Fruit fly (Drosophila melanogaster) whole organism, prepupa: ENCODE measurements around the gene TrxT.

Experiments used
- Blimp-1 ChIP-seq: fragments of 200-800 bp; sonication (Bioruptor generic); optimal IDR thresholded peaks from 3 replicates; lab custom pipeline; 2017; ENCODE audit warnings: missing biosample characterization, missing genetic modification characterization, mild to moderate bottlenecking, moderate library complexity, missing genetic modification reagents
- CG10631 ChIP-seq: fragments of 200-800 bp; sonication (Bioruptor generic); optimal IDR thresholded peaks from 2 replicates; lab custom pipeline; 2016; ENCODE audit warnings: missing biosample characterization, missing genetic modification characterization
- CG10669 ChIP-seq: fragments of 200-800 bp; sonication (Bioruptor generic); optimal IDR thresholded peaks from 3 replicates; lab custom pipeline; 2018; ENCODE audit warnings: missing biosample characterization, mild to moderate bottlenecking, missing genetic modification characterization, moderate library complexity
- CG11294 ChIP-seq: fragments of 200-800 bp; sonication (Bioruptor generic); IDR thresholded peaks from 2 replicates; pipeline ENCODE4 v1.3.6; 2022; ENCODE audit warnings: missing biosample characterization, missing genetic modification characterization
- CG11762 ChIP-seq: fragments of 200-800 bp; sonication (Bioruptor generic); optimal IDR thresholded peaks from 3 replicates; lab custom pipeline; 2016; ENCODE audit warnings: missing biosample characterization, missing genetic modification characterization; ENCODE audit not compliant: insufficient read depth
- CG11902 ChIP-seq: fragments of 200-800 bp; sonication (Bioruptor generic); optimal IDR thresholded peaks from 3 replicates; lab custom pipeline; 2016; ENCODE audit warnings: missing biosample characterization, missing genetic modification characterization
- CG15336 ChIP-seq: fragments of 200-800 bp; sonication (Bioruptor generic); IDR thresholded peaks from 2 replicates; pipeline ENCODE4 v1.3.6; 2022; ENCODE audit warnings: missing biosample characterization, missing genetic modification characterization
- CG1621 ChIP-seq: fragments of 200-800 bp; sonication (Bioruptor generic); optimal IDR thresholded peaks from 3 replicates; lab custom pipeline; 2018; ENCODE audit warnings: missing biosample characterization, mild to moderate bottlenecking, missing genetic modification characterization
- CG16779 ChIP-seq: fragments of 200-800 bp; sonication (Bioruptor generic); optimal IDR thresholded peaks from 3 replicates; lab custom pipeline; 2017; ENCODE audit warnings: missing biosample characterization, mild to moderate bottlenecking, missing genetic modification characterization
- CG3032 ChIP-seq: fragments of 200-800 bp; optimal IDR thresholded peaks from 2 replicates; lab custom pipeline; 2019; ENCODE audit warnings: missing biosample characterization, mild to moderate bottlenecking, missing genetic modification characterization, moderate library complexity
- CG32006 ChIP-seq: fragments of 200-800 bp; sonication (Bioruptor generic); optimal IDR thresholded peaks from 3 replicates; lab custom pipeline; 2017; ENCODE audit warnings: missing biosample characterization, mild to moderate bottlenecking, missing genetic modification characterization
- CG34406 ChIP-seq: fragments of 200-800 bp; sonication (Bioruptor generic); optimal IDR thresholded peaks from 3 replicates; lab custom pipeline; 2016; ENCODE audit warnings: missing biosample characterization, missing genetic modification characterization
- CG4318 ChIP-seq: fragments of 200-800 bp; sonication (Bioruptor generic); optimal IDR thresholded peaks from 3 replicates; lab custom pipeline; 2017; ENCODE audit warnings: missing biosample characterization, mild to moderate bottlenecking, missing genetic modification characterization
- CG6792 ChIP-seq: fragments of 200-800 bp; sonication (Bioruptor generic); optimal IDR thresholded peaks from 3 replicates; lab custom pipeline; 2016; ENCODE audit warnings: missing biosample characterization, missing genetic modification characterization
- CG6808 ChIP-seq: fragments of 200-800 bp; sonication (Bioruptor generic); optimal IDR thresholded peaks from 3 replicates; lab custom pipeline; 2017; ENCODE audit warnings: missing biosample characterization, missing genetic modification characterization, mild to moderate bottlenecking, moderate library complexity, missing genetic modification reagents
- CG6854 ChIP-seq: fragments of 200-800 bp; sonication (Bioruptor generic); optimal IDR thresholded peaks from 2 replicates; lab custom pipeline; 2017; ENCODE audit warnings: missing biosample characterization, mild to moderate bottlenecking, missing genetic modification characterization
- CG7368 ChIP-seq: fragments of 200-800 bp; sonication (Bioruptor generic); optimal IDR thresholded peaks from 3 replicates; lab custom pipeline; 2016; ENCODE audit warnings: missing biosample characterization, missing genetic modification characterization
- CG8119 ChIP-seq: fragments of 200-800 bp; sonication (Bioruptor generic); IDR thresholded peaks from 3 replicates; pipeline ENCODE4 v1.3.6; 2022; ENCODE audit warnings: missing biosample characterization, missing genetic modification characterization
- CG8319 ChIP-seq: fragments of 200-800 bp; sonication (Bioruptor generic); optimal IDR thresholded peaks from 3 replicates; lab custom pipeline; 2016; ENCODE audit warnings: missing biosample characterization, missing genetic modification characterization
- CG9139 ChIP-seq: fragments of 200-800 bp; sonication (Bioruptor generic); optimal IDR thresholded peaks from 3 replicates; lab custom pipeline; 2017; ENCODE audit warnings: missing biosample characterization, mild to moderate bottlenecking, missing genetic modification characterization
- Eip75B ChIP-seq: fragments of 200-800 bp; sonication (Bioruptor generic); optimal IDR thresholded peaks from 3 replicates; lab custom pipeline; 2016; ENCODE audit warnings: missing biosample characterization, missing genetic modification characterization
- Eip93F ChIP-seq: fragments of 200-800 bp; sonication (Bioruptor generic); optimal IDR thresholded peaks from 2 replicates; lab custom pipeline; 2016; ENCODE audit warnings: missing biosample characterization, mild to moderate bottlenecking, missing genetic modification characterization
- Ets21C ChIP-seq: fragments of 200-800 bp; sonication (Bioruptor generic); optimal IDR thresholded peaks from 3 replicates; lab custom pipeline; 2016; ENCODE audit warnings: missing biosample characterization, missing genetic modification characterization
- Ets96B ChIP-seq: fragments of 200-800 bp; optimal IDR thresholded peaks from 2 replicates; lab custom pipeline; 2019; ENCODE audit warnings: missing biosample characterization, mild to moderate bottlenecking, missing genetic modification characterization, moderate library complexity
- Gug ChIP-seq: fragments of 200-800 bp; sonication (Bioruptor generic); IDR thresholded peaks from 2 replicates; pipeline ENCODE4 v1.3.6; 2022; ENCODE audit warnings: missing biosample characterization, missing genetic modification characterization
- Hr38 ChIP-seq: sonication (Bioruptor generic); optimal IDR thresholded peaks from 2 replicates; lab custom pipeline; 2016; ENCODE audit warnings: missing biosample characterization, missing genetic modification characterization
- Hr39 ChIP-seq: fragments of 200-800 bp; sonication (Bioruptor generic); optimal IDR thresholded peaks from 2 replicates; lab custom pipeline; 2016; ENCODE audit warnings: missing biosample characterization, missing genetic modification characterization
- Hr4 ChIP-seq: fragments of 200-800 bp; sonication (Bioruptor generic); optimal IDR thresholded peaks from 3 replicates; lab custom pipeline; 2016; ENCODE audit warnings: missing biosample characterization, missing genetic modification characterization
- Lpt ChIP-seq: fragments of 200-800 bp; sonication (Bioruptor generic); optimal IDR thresholded peaks from 3 replicates; lab custom pipeline; 2016; ENCODE audit warnings: missing biosample characterization, missing genetic modification characterization
- Met ChIP-seq: fragments of 200-800 bp; sonication (Bioruptor generic); optimal IDR thresholded peaks from 3 replicates; lab custom pipeline; 2016; ENCODE audit warnings: missing biosample characterization, missing genetic modification characterization
- OdsH ChIP-seq: fragments of 200-800 bp; sonication (Bioruptor generic); optimal IDR thresholded peaks from 3 replicates; lab custom pipeline; 2016; ENCODE audit warnings: missing biosample characterization, missing genetic modification characterization
- Smox ChIP-seq: fragments of 200-800 bp; sonication (Bioruptor generic); optimal IDR thresholded peaks from 3 replicates; lab custom pipeline; 2016; ENCODE audit warnings: missing biosample characterization, missing genetic modification characterization
- Sox102F ChIP-seq: fragments of 200-800 bp; sonication (Bioruptor generic); optimal IDR thresholded peaks from 2 replicates; lab custom pipeline; 2016; ENCODE audit warnings: missing biosample characterization, mild to moderate bottlenecking, missing genetic modification characterization
- Sox14 ChIP-seq: fragments of 200-800 bp; sonication (Bioruptor generic); optimal IDR thresholded peaks from 3 replicates; lab custom pipeline; 2016; ENCODE audit warnings: missing biosample characterization, missing genetic modification characterization
- achi ChIP-seq: fragments of 200-800 bp; sonication (Bioruptor generic); optimal IDR thresholded peaks from 3 replicates; lab custom pipeline; 2016; ENCODE audit warnings: missing biosample characterization, missing genetic modification characterization
- acj6 ChIP-seq: fragments of 200-800 bp; sonication (Bioruptor generic); optimal IDR thresholded peaks from 3 replicates; lab custom pipeline; 2016; ENCODE audit warnings: missing biosample characterization, missing genetic modification characterization
- cyc ChIP-seq: fragments of 200-800 bp; sonication (Bioruptor generic); optimal IDR thresholded peaks from 3 replicates; lab custom pipeline; 2016; ENCODE audit warnings: missing biosample characterization, missing genetic modification characterization
- dsx ChIP-seq: fragments of 200-800 bp; optimal IDR thresholded peaks from 3 replicates; lab custom pipeline; 2019; ENCODE audit warnings: missing biosample characterization, mild to moderate bottlenecking, missing genetic modification characterization, moderate library complexity; ENCODE audit not compliant: poor library complexity, severe bottlenecking
- eg ChIP-seq: fragments of 200-800 bp; sonication (Bioruptor generic); IDR thresholded peaks from 3 replicates; pipeline ENCODE4 v1.3.6; 2022; ENCODE audit warnings: missing biosample characterization, missing genetic modification characterization
- esn ChIP-seq: fragments of 200-800 bp; sonication (Bioruptor generic); optimal IDR thresholded peaks from 2 replicates; lab custom pipeline; 2016; ENCODE audit warnings: missing biosample characterization, mild to moderate bottlenecking, missing genetic modification characterization, moderate library complexity
- fkh ChIP-seq: fragments of 200-800 bp; sonication (Bioruptor generic); optimal IDR thresholded peaks from 3 replicates; lab custom pipeline; 2017; ENCODE audit warnings: missing biosample characterization, mild to moderate bottlenecking, missing genetic modification characterization, moderate library complexity
- lz ChIP-seq: fragments of 200-800 bp; sonication (Bioruptor generic); optimal IDR thresholded peaks from 3 replicates; lab custom pipeline; 2016; ENCODE audit warnings: missing biosample characterization, missing genetic modification characterization
- spab ChIP-seq: fragments of 200-800 bp; sonication (Bioruptor generic); optimal IDR thresholded peaks from 2 replicates; lab custom pipeline; 2017; ENCODE audit warnings: missing biosample characterization, mild to moderate bottlenecking, missing genetic modification characterization, missing genetic modification reagents
- ss ChIP-seq, 2 experiments: fragments of 200-800 bp; sonication (Bioruptor generic); optimal IDR thresholded peaks; 2 replicates in 1 of 2; 3 replicates in 1 of 2; lab custom pipeline; 2017 to 2018; ENCODE audit warnings: mild to moderate bottlenecking in 2 of 2, missing biosample characterization in 2 of 2, missing genetic modification characterization in 2 of 2, moderate library complexity in 1 of 2
- svp ChIP-seq: fragments of 200-800 bp; sonication (Bioruptor generic); peaks from one replicate; lab custom pipeline; 2016; ENCODE audit warnings: missing biosample characterization, missing genetic modification characterization
- topi ChIP-seq: fragments of 200-800 bp; sonication (Bioruptor generic); optimal IDR thresholded peaks from 3 replicates; lab custom pipeline; 2016; ENCODE audit warnings: missing biosample characterization, missing genetic modification characterization

The TrxT gene

DNA sequence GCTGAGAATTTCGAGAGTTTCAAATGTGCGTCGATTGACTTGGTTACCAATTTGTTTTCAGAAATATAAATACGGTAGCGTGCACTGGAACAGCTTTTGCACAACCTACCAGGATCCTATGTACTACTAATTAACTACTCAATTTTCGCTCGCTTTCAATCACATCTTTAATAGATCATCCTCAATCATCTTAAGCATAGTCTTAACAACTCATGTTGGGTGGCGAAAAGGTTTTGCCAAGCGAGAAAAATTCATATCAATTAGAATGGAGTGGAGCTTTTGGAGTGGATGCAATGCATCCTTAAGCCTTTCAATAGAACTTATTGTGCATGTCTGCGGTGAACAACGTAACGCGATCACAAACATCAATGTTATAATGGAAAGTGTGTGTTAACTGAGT is 4.4 kb downstream of the TrxT start, which contains the start of gene CG17764:
Gene CG17764, minus strand, starts transcription at position 101 of the 400 bp plus-strand sequence.
- TF ChIP-seq CG10631 (no peak), Gug (GFP tag; lab: Robert Waterston, UW) (no peak), Lpt (no peak), Eip75B (GFP tag; lab: Kevin White, UChicago) (no peak), Met (GFP tag; lab: Kevin White, UChicago) (no peak), CG7368 (no peak), CG15336 (GFP tag; lab: Robert Waterston, UW) (no peak), CG16779 (no peak), CG11294 (GFP tag; lab: Robert Waterston, UW) (no peak), dsx (GFP tag; lab: Kevin White, UChicago) (no peak), Sox14 (GFP tag; lab: Kevin White, UChicago) (no peak), CG34406 (no peak), CG1621 (no peak), CG11902 (GFP tag; lab: Kevin White, UChicago) (no peak), Smox (no peak), topi (GFP tag; lab: Kevin White, UChicago) (no peak), fkh (GFP tag; lab: Kevin White, UChicago) (no peak), svp (no peak)

- TF ChIP-seq Eip93F: no peak
- no peak for TF ChIP-seq Blimp-1 (GFP tag; lab: Kevin White, UChicago)
- TF ChIP-seq acj6 (GFP tag; lab: Kevin White, UChicago): no peak
- no peak for TF ChIP-seq CG34406
- TF ChIP-seq spab (GFP tag; lab: Kevin White, UChicago): no peak
- TF ChIP-seq lz (GFP tag; lab: Kevin White, UChicago): no peak
- TF ChIP-seq CG10669 (GFP tag; lab: Kevin White, UChicago): no peak
- no peak for TF ChIP-seq Hr38
- TF ChIP-seq CG7368: no peak
- TF ChIP-seq CG8319: no peak
- TF ChIP-seq CG4318: no peak
- TF ChIP-seq CG11902 (GFP tag; lab: Kevin White, UChicago): no peak
- TF ChIP-seq CG6854 (GFP tag; lab: Kevin White, UChicago): no peak
Observed at dm6 chrX:5305591-5305990, 6.1 kb downstream of the TrxT start, which contains the start of gene CG3323. TSS of gene CG3323 (minus strand) at chrX:5305691.

DNA sequence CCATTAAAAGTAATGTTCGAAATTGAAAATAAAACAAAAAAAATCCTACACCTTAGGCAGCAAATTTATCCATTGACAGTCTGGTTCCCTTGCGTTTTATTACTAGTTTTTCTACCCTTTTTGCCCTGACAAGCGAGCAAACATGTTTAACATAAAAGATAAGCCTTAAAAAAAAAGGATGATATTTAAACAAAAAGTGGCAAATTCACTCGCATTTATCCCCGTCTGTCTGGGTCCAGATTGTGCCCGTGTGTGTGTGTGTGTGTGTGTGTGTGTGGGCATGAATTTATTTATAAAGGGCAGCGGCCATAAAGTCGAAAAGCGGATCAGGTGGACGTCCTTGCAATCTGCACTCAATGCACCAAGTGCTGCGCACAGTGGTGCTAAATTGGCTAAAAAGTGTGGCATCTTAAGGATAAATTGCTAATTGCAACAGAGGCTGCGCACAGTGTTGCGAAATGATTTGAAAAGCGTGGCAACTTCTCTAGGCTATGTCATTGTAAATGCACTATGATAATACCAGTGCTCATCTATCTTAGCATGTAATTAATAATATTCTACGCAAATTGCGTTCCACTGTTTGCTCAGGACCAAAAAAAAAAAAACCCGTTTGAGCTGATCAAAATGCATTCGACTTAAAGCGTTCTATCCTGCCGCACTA is 10.9 kb downstream of the TrxT start:
- peak; percentile 75 for TF ChIP-seq Eip75B (GFP tag; lab: Kevin White, UChicago)
- peak; percentile 67 for TF ChIP-seq Sox14 (GFP tag; lab: Kevin White, UChicago)
- TF ChIP-seq Hr38: no peak
- peak; percentile 65 for TF ChIP-seq CG3032 (tag; lab: Kevin White, UChicago)
- TF ChIP-seq CG4318: no peak
- no peak for TF ChIP-seq CG11762 (GFP tag; lab: Kevin White, UChicago)
- TF ChIP-seq svp: no peak
- TF ChIP-seq Hr4 (GFP tag; lab: Kevin White, UChicago): no peak
- peak; percentile 30 for TF ChIP-seq cyc (GFP tag; lab: Kevin White, UChicago)
- peak; percentile 46 for TF ChIP-seq Hr39 (GFP tag; lab: Kevin White, UChicago)
- TF ChIP-seq achi (GFP tag; lab: Kevin White, UChicago): peak; percentile 46
- peak; percentile 29 for TF ChIP-seq OdsH (GFP tag; lab: Kevin White, UChicago)
- peak; percentile 58 for TF ChIP-seq esn (GFP tag; lab: Kevin White, UChicago)
- no peak for TF ChIP-seq CG32006
- peak; percentile 31 for TF ChIP-seq Ets21C (GFP tag; lab: Kevin White, UChicago)
- no peak for TF ChIP-seq CG8119 (GFP tag; lab: Robert Waterston, UW)
- peak; percentile 48 for TF ChIP-seq CG10631
- TF ChIP-seq CG11294 (GFP tag; lab: Robert Waterston, UW): no peak
- TF ChIP-seq CG6808: peak; percentile 66
- TF ChIP-seq Smox: no peak
- peak; percentile 53 for TF ChIP-seq CG6792
- TF ChIP-seq Sox102F: peak; percentile 44
- peak; percentile 40 for TF ChIP-seq acj6 (GFP tag; lab: Kevin White, UChicago)
- TF ChIP-seq CG8319: peak; percentile 46
- peak; percentile 54 for TF ChIP-seq Ets96B (tag; lab: Kevin White, UChicago)
- TF ChIP-seq Blimp-1 (GFP tag; lab: Kevin White, UChicago): no peak
- peak; percentile 45 to 71 for TF ChIP-seq ss (GFP tag; optimal IDR thresholded peaks at IDR 0.05; lab: Kevin White, UChicago)
- peak; percentile 73 for TF ChIP-seq CG10669 (GFP tag; lab: Kevin White, UChicago)
- TF ChIP-seq dsx (GFP tag; lab: Kevin White, UChicago): peak; percentile 3
- TF ChIP-seq Lpt: no peak
- TF ChIP-seq eg: no peak
- peak; percentile 58 for TF ChIP-seq CG9139 (GFP tag; lab: Kevin White, UChicago)
